Fruit fly (Drosophila melanogaster) whole organism, pupa: ENCODE measurements around the gene scrib.

Source experiments
- CG10348 ChIP-seq: fragments of 200-800 bp; sonication (Bioruptor generic); IDR thresholded peaks from 2 replicates; pipeline ENCODE4 v1.3.6; 2022; ENCODE audit warnings: missing biosample characterization, missing genetic modification characterization
- CG12605 ChIP-seq: fragments of 200-800 bp; sonication (Bioruptor generic); IDR thresholded peaks from 2 replicates; pipeline ENCODE4 v1.3.6; 2022; ENCODE audit warnings: missing biosample characterization, missing genetic modification characterization
- CG13204 ChIP-seq: fragments of 200-800 bp; sonication (Bioruptor generic); optimal IDR thresholded peaks from 2 replicates; lab custom pipeline; 2018; ENCODE audit warnings: missing biosample characterization, mild to moderate bottlenecking, missing genetic modification characterization, moderate library complexity
- CG14655 ChIP-seq: fragments of 200-800 bp; sonication (Bioruptor generic); optimal IDR thresholded peaks from 3 replicates; lab custom pipeline; 2017; ENCODE audit warnings: mild to moderate bottlenecking, missing biosample characterization, missing genetic modification reagents, missing genetic modification characterization
- CG15710 ChIP-seq: fragments of 200-800 bp; sonication (Bioruptor generic); optimal IDR thresholded peaks from 2 replicates; lab custom pipeline; 2018; ENCODE audit warnings: missing biosample characterization, mild to moderate bottlenecking, missing genetic modification characterization, moderate library complexity
- CG17806 ChIP-seq: fragments of 200-800 bp; sonication (Bioruptor generic); optimal IDR thresholded peaks from 2 replicates; lab custom pipeline; 2018; ENCODE audit warnings: missing biosample characterization, mild to moderate bottlenecking, missing genetic modification characterization, moderate library complexity
- CG32121 ChIP-seq: fragments of 200-800 bp; sonication (Bioruptor generic); IDR thresholded peaks from 2 replicates; pipeline ENCODE4 v1.3.6; 2022; ENCODE audit warnings: missing biosample characterization, missing genetic modification characterization
- CG34367 ChIP-seq: fragments of 200-800 bp; sonication (Bioruptor generic); optimal IDR thresholded peaks from 2 replicates; lab custom pipeline; 2018; ENCODE audit warnings: missing biosample characterization, mild to moderate bottlenecking, missing genetic modification characterization
- CG4496 ChIP-seq: fragments of 200-800 bp; sonication (Bioruptor generic); IDR thresholded peaks from 3 replicates; pipeline ENCODE4 v1.3.6; 2022; ENCODE audit warnings: missing biosample characterization, missing genetic modification characterization
- CG8159 ChIP-seq: fragments of 200-800 bp; sonication (Bioruptor generic); optimal IDR thresholded peaks from 3 replicates; lab custom pipeline; 2018; ENCODE audit warnings: missing biosample characterization, mild to moderate bottlenecking, missing genetic modification characterization, moderate library complexity
- CG8301 ChIP-seq: fragments of 200-800 bp; sonication (Bioruptor generic); optimal IDR thresholded peaks from 2 replicates; lab custom pipeline; 2018; ENCODE audit warnings: missing biosample characterization, mild to moderate bottlenecking, missing genetic modification characterization
- CG9948 ChIP-seq: fragments of 200-800 bp; sonication (Bioruptor generic); optimal IDR thresholded peaks from 2 replicates; lab custom pipeline; 2018; ENCODE audit warnings: missing biosample characterization, mild to moderate bottlenecking, missing genetic modification characterization, moderate library complexity
- D1 ChIP-seq: fragments of 200-800 bp; sonication (Bioruptor generic); optimal IDR thresholded peaks from 2 replicates; lab custom pipeline; 2018; ENCODE audit warnings: missing biosample characterization, mild to moderate bottlenecking, missing genetic modification characterization, moderate library complexity
- EcR ChIP-seq: fragments of 200-800 bp; sonication (Bioruptor generic); optimal IDR thresholded peaks from 3 replicates; lab custom pipeline; 2019; ENCODE audit warnings: missing biosample characterization, missing genetic modification characterization, mild to moderate bottlenecking, moderate library complexity, missing genetic modification reagents
- Ets98B ChIP-seq: fragments of 200-800 bp; sonication (Bioruptor generic); IDR thresholded peaks from 2 replicates; pipeline ENCODE4 v1.3.6; 2022; ENCODE audit warnings: missing biosample characterization, missing genetic modification characterization
- Pif1A ChIP-seq: fragments of 200-800 bp; sonication (Bioruptor generic); optimal IDR thresholded peaks from 3 replicates; lab custom pipeline; 2016; ENCODE audit warnings: missing biosample characterization, missing genetic modification characterization
- Pif1B ChIP-seq: fragments of 200-800 bp; sonication (Bioruptor generic); optimal IDR thresholded peaks from 3 replicates; lab custom pipeline; 2016; ENCODE audit warnings: missing biosample characterization, missing genetic modification characterization
- Snoo ChIP-seq: fragments of 200-800 bp; sonication (Bioruptor generic); optimal IDR thresholded peaks from 3 replicates; lab custom pipeline; 2017; ENCODE audit warnings: missing biosample characterization, mild to moderate bottlenecking, missing genetic modification characterization, inconsistent platforms
- fd96Ca ChIP-seq: fragments of 200-800 bp; sonication (Bioruptor generic); IDR thresholded peaks from 3 replicates; pipeline ENCODE4 v1.3.6; 2022; ENCODE audit warnings: missing biosample characterization, missing genetic modification characterization
- gl ChIP-seq: fragments of 200-800 bp; sonication (Bioruptor generic); optimal IDR thresholded peaks from 2 replicates; lab custom pipeline; 2018; ENCODE audit warnings: missing biosample characterization, mild to moderate bottlenecking, missing genetic modification characterization
- rn ChIP-seq: fragments of 200-800 bp; sonication (Bioruptor generic); IDR thresholded peaks from 2 replicates; pipeline ENCODE4 v1.3.6; 2022; ENCODE audit warnings: missing biosample characterization, missing genetic modification characterization

The scrib gene

DNA sequence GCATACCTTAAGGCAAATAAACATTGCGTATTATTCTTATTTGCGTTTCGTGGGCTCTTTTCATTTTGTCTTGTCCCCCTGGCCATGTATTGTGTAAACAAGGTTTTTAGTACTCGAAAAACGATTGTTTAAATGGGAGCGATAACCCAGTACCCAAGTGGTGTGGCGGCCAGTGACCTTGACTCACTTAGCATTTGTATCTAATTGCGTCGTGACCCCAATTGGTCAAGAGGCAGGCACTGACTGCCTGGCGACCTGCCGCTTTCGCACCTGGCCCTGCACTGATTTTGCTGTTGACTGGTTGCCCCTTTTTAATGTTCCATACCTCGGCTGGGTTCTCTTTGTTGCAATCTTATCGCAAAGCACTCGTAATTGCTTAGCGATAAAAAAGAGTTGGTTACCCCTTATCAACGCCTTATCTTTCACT lies 52.0 kb downstream of the scrib start:
- TF ChIP-seq D1 (tag; lab: Kevin White, UChicago) (no peak), EcR (GFP tag; lab: Kevin White, UChicago) (peak; percentile 27), CG4496 (no peak), CG15710 (tag; lab: Kevin White, UChicago) (no peak), gl (tag; lab: Kevin White, UChicago) (no peak), CG34367 (tag; lab: Kevin White, UChicago) (no peak), CG32121 (GFP tag; lab: Robert Waterston, UW) (no peak), CG8159 (tag; lab: Kevin White, UChicago) (no peak)

DNA sequence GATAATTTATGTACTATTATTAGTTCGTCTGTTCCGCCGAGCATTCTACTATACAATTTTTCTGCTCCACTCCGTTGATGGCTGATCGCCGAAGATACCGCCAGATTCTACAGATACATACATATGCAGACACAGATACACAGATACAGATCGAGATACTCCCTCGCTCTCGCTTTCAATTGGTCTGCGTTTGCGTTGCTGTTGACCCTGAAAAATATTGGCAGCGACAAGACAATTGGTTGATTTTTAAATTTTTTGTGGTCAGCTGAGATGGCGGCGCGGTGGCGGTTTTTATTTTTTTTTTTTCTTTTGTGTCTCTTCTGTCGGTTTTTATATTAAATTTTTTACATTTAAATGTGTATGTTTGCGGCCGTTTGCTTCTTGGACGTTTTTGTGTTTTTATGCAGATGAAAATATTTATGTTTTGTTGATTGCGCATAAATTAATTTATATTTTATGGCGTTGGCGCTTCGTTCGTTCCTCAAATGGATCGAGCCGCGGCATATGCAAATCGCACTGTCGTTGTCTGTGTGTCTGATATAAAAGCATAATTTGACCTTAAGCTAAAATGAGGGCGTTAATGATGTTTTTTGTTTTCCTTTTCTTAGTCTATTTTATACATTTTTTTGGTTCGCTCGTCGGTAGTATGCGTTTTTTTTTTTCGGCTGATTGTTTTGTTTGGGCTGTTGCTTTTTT lies 57.8 kb downstream of the scrib start:
- TF ChIP-seq CG34367 (tag; lab: Kevin White, UChicago) (no peak), Pif1B (GFP tag; lab: Kevin White, UChicago) (no peak), CG17806 (tag; lab: Kevin White, UChicago) (no peak), Pif1A (no peak), CG15710 (tag; lab: Kevin White, UChicago) (no peak), CG32121 (GFP tag; lab: Robert Waterston, UW) (no peak), CG14655 (GFP tag; lab: Kevin White, UChicago) (no peak), CG12605 (GFP tag; lab: Robert Waterston, UW) (no peak), EcR (GFP tag; lab: Kevin White, UChicago) (no peak), CG8301 (tag; lab: Kevin White, UChicago) (no peak), CG4496 (no peak), fd96Ca (GFP tag; lab: Robert Waterston, UW) (no peak), CG8159 (tag; lab: Kevin White, UChicago) (no peak), gl (tag; lab: Kevin White, UChicago) (no peak), CG13204 (GFP tag; lab: Kevin White, UChicago) (no peak), Ets98B (GFP tag; lab: Robert Waterston, UW) (no peak), CG10348 (GFP tag; lab: Robert Waterston, UW) (no peak)
- TF ChIP-seq, all 21 proteins: peak for 0

DNA sequence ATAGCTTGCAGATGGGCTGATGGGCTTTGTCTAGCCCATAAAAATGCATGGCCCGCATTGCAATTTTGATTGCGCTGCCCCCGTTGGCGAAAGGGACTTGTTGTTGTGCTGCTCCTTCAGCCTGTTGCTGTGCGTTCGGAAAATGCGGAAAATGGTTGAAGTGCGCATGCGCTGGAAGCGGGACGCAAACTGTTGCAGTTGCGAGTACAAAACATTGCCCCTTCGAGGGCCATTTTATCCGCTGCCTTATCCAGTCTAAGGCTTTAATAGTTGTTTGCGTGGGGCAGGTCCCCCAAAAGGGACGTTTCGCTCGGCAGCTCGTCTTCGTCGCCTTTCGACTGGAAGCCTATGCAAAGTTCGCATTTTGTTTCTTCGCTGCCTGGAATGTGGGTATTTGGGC lies 70.3 kb downstream of the scrib start:
- TF ChIP-seq CG17806 (tag; lab: Kevin White, UChicago) (no peak), CG12605 (GFP tag; lab: Robert Waterston, UW) (peak; percentile 57; the same call in 1 of the 2 replicates)
- TF ChIP-seq, all 21 proteins: peak for 1

DNA sequence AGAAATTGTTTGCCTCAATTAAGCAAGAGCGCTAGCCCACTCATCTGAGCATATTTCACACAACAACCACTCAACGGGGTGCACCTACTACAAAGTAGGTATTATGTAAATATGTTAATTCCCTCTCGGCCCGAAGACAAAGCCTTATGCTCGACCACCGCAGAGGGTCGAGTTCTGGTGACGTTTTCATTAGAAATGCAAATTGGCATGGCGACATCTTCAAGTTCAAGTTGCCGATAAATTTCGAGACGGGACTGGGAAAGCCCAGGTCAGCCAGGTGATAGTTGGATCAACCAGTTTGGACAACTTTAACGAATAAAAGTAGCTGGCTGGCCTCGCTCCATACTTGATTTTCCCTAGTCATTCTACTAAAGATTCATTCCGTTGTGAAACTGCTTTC lies 79.3 kb downstream of the scrib start:
- no peak for TF ChIP-seq CG14655 (GFP tag; lab: Kevin White, UChicago)
- no peak for TF ChIP-seq CG8159 (tag; lab: Kevin White, UChicago)
- TF ChIP-seq CG12605 (GFP tag; lab: Robert Waterston, UW) = no peak

DNA sequence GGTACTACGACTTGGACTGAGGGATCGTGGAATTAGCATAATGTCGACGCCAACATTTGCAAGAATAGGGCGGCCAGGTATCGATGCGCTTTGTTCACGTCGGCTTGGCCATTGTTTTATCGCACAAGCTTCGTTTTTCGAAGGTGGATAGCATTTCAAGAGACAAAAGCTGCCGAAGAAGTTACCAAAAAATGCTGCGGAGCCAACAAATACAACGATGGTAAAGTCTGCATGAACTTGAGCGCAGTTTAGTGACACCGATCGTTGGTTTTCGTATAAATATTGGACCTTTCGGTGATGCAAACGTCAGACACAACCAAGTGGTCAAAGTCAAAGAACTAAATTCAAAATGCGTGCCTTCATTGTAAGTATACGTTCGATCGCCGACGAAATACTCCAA lies 82.7 kb downstream of the scrib start, which contains the start of gene TwdlM:
Gene TwdlM, plus strand, starts transcription at position 301 of the 400 bp plus-strand sequence.
- TF ChIP-seq Ets98B (GFP tag; lab: Robert Waterston, UW) (no peak), Pif1B (GFP tag; lab: Kevin White, UChicago) (no peak), Pif1A (no peak), CG4496 (no peak), EcR (GFP tag; lab: Kevin White, UChicago) (no peak), CG10348 (GFP tag; lab: Robert Waterston, UW) (no peak), D1 (tag; lab: Kevin White, UChicago) (no peak), CG8301 (tag; lab: Kevin White, UChicago) (no peak), Snoo (no peak)

DNA sequence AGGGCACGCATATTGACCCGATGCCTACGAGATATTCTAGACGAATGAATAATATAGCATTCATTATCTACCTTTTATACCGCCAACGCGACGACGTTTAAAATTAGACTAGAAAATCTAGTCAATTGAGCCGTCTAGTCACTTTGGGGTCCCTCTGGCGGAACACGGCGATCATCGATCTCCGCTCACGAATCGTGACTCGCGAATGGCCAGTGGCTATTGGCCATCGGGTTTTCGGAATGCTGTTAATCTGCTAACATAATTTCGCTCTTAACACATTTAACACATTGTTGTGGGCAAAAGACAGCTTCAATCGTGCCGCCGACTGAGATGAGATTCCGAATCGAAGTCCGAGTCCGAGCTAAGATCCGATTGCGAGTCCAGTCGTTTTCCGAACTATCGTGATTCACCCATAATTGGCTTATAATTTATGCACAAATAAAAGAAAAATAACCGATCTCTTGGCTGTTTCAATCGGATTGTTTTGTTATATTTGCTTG lies 85.2 kb downstream of the scrib start, which contains the start of gene TwdlP:
Gene TwdlP, minus strand, starts transcription at position 51 of the 500 bp plus-strand sequence.
- no peak for TF ChIP-seq CG4496
- TF ChIP-seq Snoo = no peak
- no peak for TF ChIP-seq Pif1B (GFP tag; lab: Kevin White, UChicago)
- no peak for TF ChIP-seq D1 (tag; lab: Kevin White, UChicago)
- TF ChIP-seq CG14655 (GFP tag; lab: Kevin White, UChicago) = no peak
- TF ChIP-seq Ets98B (GFP tag; lab: Robert Waterston, UW) = no peak
- TF ChIP-seq CG8301 (tag; lab: Kevin White, UChicago) = no peak
- no peak for TF ChIP-seq CG12605 (GFP tag; lab: Robert Waterston, UW)
- no peak for TF ChIP-seq rn
- TF ChIP-seq CG10348 (GFP tag; lab: Robert Waterston, UW) = no peak
- TF ChIP-seq gl (tag; lab: Kevin White, UChicago) = no peak
- TF ChIP-seq CG13204 (GFP tag; lab: Kevin White, UChicago) = no peak
- no peak for TF ChIP-seq EcR (GFP tag; lab: Kevin White, UChicago)
- TF ChIP-seq CG32121 (GFP tag; lab: Robert Waterston, UW) = no peak
- TF ChIP-seq, all 21 proteins: peak for 0

DNA sequence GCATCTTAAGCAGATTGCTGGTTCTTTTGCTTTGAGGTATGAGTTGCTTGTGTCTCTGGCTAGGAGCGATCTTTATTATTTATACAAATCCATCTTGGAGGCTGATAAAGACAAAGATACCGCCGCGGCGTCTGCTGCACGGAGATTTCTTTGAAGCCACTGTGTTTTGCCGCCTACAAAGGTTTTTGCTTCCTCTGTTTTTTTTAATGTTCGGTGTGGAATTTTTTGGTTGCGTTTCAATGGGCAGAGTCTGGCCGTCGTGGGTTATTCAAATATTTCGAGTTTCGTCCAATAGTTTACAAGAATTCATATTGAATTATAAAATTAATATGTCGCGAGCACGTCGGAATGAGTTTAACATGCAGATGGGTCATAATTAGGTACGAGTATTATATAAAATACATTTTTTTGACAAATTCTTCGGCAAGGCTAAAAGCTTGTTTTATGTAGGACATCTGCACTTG lies 87.4 kb downstream of the scrib start, which contains the start of gene TwdlB:
Gene TwdlB, minus strand, starts transcription at position 51 of the 464 bp plus-strand sequence.
- TF ChIP-seq Ets98B (GFP tag; lab: Robert Waterston, UW) (no peak), CG32121 (GFP tag; lab: Robert Waterston, UW) (no peak), CG9948 (tag; lab: Kevin White, UChicago) (no peak), CG34367 (tag; lab: Kevin White, UChicago) (no peak), CG8301 (tag; lab: Kevin White, UChicago) (no peak)
